Fruit fly (Drosophila melanogaster) whole organism: ENCODE results near the gene CG16865.

Source experiments
- psq ChIP-seq: fragments of >200 bp; optimal IDR thresholded peaks from 2 replicates; lab custom pipeline; 2017
- usp ChIP-seq: fragments of >200 bp; optimal IDR thresholded peaks from 2 replicates; lab custom pipeline; 2017; ENCODE audit warnings: missing biosample characterization, missing genetic modification characterization, mixed read lengths

DNA sequence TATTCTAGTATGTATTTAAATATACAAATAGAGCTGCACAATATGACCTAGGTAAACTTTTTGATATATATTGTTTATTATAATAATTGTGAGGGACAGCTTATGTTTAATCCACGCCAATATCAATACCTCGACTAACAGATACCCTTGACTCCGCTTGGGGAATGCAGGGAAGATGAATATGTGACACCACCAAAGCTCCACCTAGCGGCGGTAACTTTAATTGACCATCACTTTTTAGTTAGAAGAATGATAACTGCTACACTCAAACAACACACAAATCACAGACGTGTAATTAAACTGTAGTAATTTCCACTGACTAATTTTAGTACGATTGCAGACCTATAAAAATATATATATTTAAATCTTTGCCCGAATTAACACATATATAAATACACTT, 48.2 kb upstream of the CG16865 start:
- TF ChIP-seq psq (no peak), usp (GFP tag; lab: Kevin White, UChicago) (no peak)
